Fruit fly (Drosophila melanogaster) whole organism, adult: ENCODE data around the gene Dlip2.

Experiments used
- CG11617 ChIP-seq: fragments of 200-800 bp; sonication (Bioruptor generic); optimal IDR thresholded peaks from 2 replicates; lab custom pipeline; 2017; ENCODE audit warnings: mild to moderate bottlenecking, missing biosample characterization, missing genetic modification reagents, missing genetic modification characterization
- CG12768 ChIP-seq: fragments of 200-800 bp; sonication (Bioruptor generic); optimal IDR thresholded peaks from 2 replicates; lab custom pipeline; 2017; ENCODE audit warnings: missing biosample characterization, missing genetic modification characterization, mild to moderate bottlenecking, moderate library complexity, missing genetic modification reagents
- CG14711 ChIP-seq: fragments of 200-800 bp; sonication (Bioruptor generic); optimal IDR thresholded peaks from 2 replicates; lab custom pipeline; 2018; ENCODE audit warnings: missing biosample characterization, mild to moderate bottlenecking, missing genetic modification characterization, moderate library complexity
- CG1620 ChIP-seq: fragments of 200-800 bp; sonication (Bioruptor generic); optimal IDR thresholded peaks from 2 replicates; lab custom pipeline; 2016; ENCODE audit warnings: missing biosample characterization, missing genetic modification characterization
- CG33017 ChIP-seq: fragments of 200-800 bp; sonication (Bioruptor generic); optimal IDR thresholded peaks from 2 replicates; lab custom pipeline; 2018; ENCODE audit warnings: missing biosample characterization, mild to moderate bottlenecking, missing genetic modification characterization, moderate library complexity
- CG5204 ChIP-seq: fragments of 200-800 bp; sonication (Bioruptor generic); optimal IDR thresholded peaks from 2 replicates; lab custom pipeline; 2016; ENCODE audit warnings: missing biosample characterization, missing genetic modification characterization
- CG7045 ChIP-seq: fragments of 200-800 bp; sonication (Bioruptor generic); optimal IDR thresholded peaks from 2 replicates; lab custom pipeline; 2017; ENCODE audit warnings: missing biosample characterization, mild to moderate bottlenecking, missing genetic modification characterization
- CG7101 ChIP-seq: fragments of 200-800 bp; sonication (Bioruptor generic); optimal IDR thresholded peaks from 2 replicates; lab custom pipeline; 2018; ENCODE audit warnings: missing biosample characterization, mild to moderate bottlenecking, missing genetic modification characterization, moderate library complexity
- Clk ChIP-seq: fragments of 200-800 bp; sonication (Bioruptor generic); optimal IDR thresholded peaks from 2 replicates; lab custom pipeline; 2017; ENCODE audit warnings: missing biosample characterization, missing genetic modification characterization
- Crg-1 ChIP-seq: fragments of 200-800 bp; sonication (Bioruptor generic); optimal IDR thresholded peaks from 2 replicates; lab custom pipeline; 2016; ENCODE audit warnings: missing biosample characterization, missing genetic modification characterization
- Hr96 ChIP-seq: fragments of 200-800 bp; sonication (Bioruptor generic); optimal IDR thresholded peaks from 2 replicates; lab custom pipeline; 2016; ENCODE audit warnings: missing biosample characterization, missing genetic modification characterization
- Mnt ChIP-seq: fragments of 200-800 bp; sonication (Bioruptor generic); optimal IDR thresholded peaks from 2 replicates; lab custom pipeline; 2016; ENCODE audit warnings: missing biosample characterization, mild to moderate bottlenecking, missing genetic modification characterization
- bab1 ChIP-seq: fragments of 200-800 bp; sonication (Bioruptor generic); optimal IDR thresholded peaks from 3 replicates; lab custom pipeline; 2019; ENCODE audit warnings: missing biosample characterization, mild to moderate bottlenecking, missing genetic modification characterization, moderate library complexity
- cic ChIP-seq: fragments of 200-800 bp; sonication (Bioruptor generic); optimal IDR thresholded peaks from 2 replicates; lab custom pipeline; 2017; ENCODE audit warnings: missing biosample characterization, mild to moderate bottlenecking, missing genetic modification characterization, moderate library complexity
- cnc ChIP-seq, 2 experiments: fragments of >200 bp; optimal IDR thresholded peaks; 2 replicates each; lab custom pipeline; 2017
- kay ChIP-seq: fragments of 200-800 bp; sonication (Bioruptor generic); peaks from one replicate; lab custom pipeline; 2016; ENCODE audit warnings: missing biosample characterization, missing genetic modification characterization, borderline replicate concordance
- ovo ChIP-seq: fragments of 200-800 bp; sonication (Bioruptor generic); optimal IDR thresholded peaks from 2 replicates; lab custom pipeline; 2016; ENCODE audit warnings: missing biosample characterization, missing genetic modification characterization
- pad ChIP-seq: fragments of 200-800 bp; sonication (Bioruptor generic); optimal IDR thresholded peaks from 3 replicates; lab custom pipeline; 2017; ENCODE audit warnings: missing biosample characterization, missing genetic modification characterization, mild to moderate bottlenecking, moderate library complexity, missing genetic modification reagents
- tj ChIP-seq: fragments of 200-800 bp; sonication (Bioruptor generic); optimal IDR thresholded peaks from 3 replicates; lab custom pipeline; 2017; ENCODE audit warnings: missing biosample characterization, mild to moderate bottlenecking, missing genetic modification characterization, moderate library complexity
- toe ChIP-seq: fragments of 200-800 bp; sonication (Bioruptor generic); optimal IDR thresholded peaks from 2 replicates; lab custom pipeline; 2016; ENCODE audit warnings: missing biosample characterization, missing genetic modification characterization

Gene Dlip2

dm6 chr3R:4616130-4616529 is 29.3 kb downstream of the Dlip2 start:
- no peak for TF ChIP-seq ovo (GFP tag; lab: Kevin White, UChicago)
- TF ChIP-seq CG7045 (GFP tag; lab: Kevin White, UChicago), result no peak
- TF ChIP-seq cnc (optimal IDR thresholded peaks at IDR 0.05; lab: Kevin White, UChicago), result no peak
- no peak for TF ChIP-seq CG11617 (GFP tag; lab: Kevin White, UChicago)
- no peak for TF ChIP-seq tj

dm6 chr3R:4612570-4612969 is 32.9 kb downstream of the Dlip2 start, which contains the start of gene 5-HT2A:
Gene 5-HT2A, plus strand, starts transcription at chr3R:4612870.
- TF ChIP-seq toe (no peak), ovo (GFP tag; lab: Kevin White, UChicago) (no peak), CG12768 (GFP tag; lab: Kevin White, UChicago) (no peak), Hr96 (GFP tag; lab: Kevin White, UChicago) (no peak), CG5204 (GFP tag; lab: Kevin White, UChicago) (no peak), pad (GFP tag; lab: Kevin White, UChicago) (no peak), Mnt (GFP tag; lab: Kevin White, UChicago) (no peak), bab1 (GFP tag; lab: Kevin White, UChicago) (no peak), CG1620 (GFP tag; lab: Kevin White, UChicago) (no peak), tj (no peak), CG14711 (no peak)

- TF ChIP-seq ovo (GFP tag; lab: Kevin White, UChicago) (no peak), Clk (no peak), CG1620 (GFP tag; lab: Kevin White, UChicago) (no peak), CG11617 (GFP tag; lab: Kevin White, UChicago) (no peak), CG7101 (tag; lab: Kevin White, UChicago) (no peak), kay (GFP tag; lab: Kevin White, UChicago) (no peak), CG33017 (tag; lab: Kevin White, UChicago) (no peak), Mnt (GFP tag; lab: Kevin White, UChicago) (no peak), tj (no peak), CG14711 (no peak), cic (GFP tag; lab: Kevin White, UChicago) (no peak), Hr96 (GFP tag; lab: Kevin White, UChicago) (no peak), cnc (optimal IDR thresholded peaks at IDR 0.05; lab: Kevin White, UChicago) (no peak), pad (GFP tag; lab: Kevin White, UChicago) (no peak), Crg-1 (GFP tag; lab: Kevin White, UChicago) (no peak), toe (no peak), CG12768 (GFP tag; lab: Kevin White, UChicago) (no peak)
Measured at dm6 chr3R:4601887-4602531, 43.4 kb downstream of the Dlip2 start.

- TF ChIP-seq CG7101 (tag; lab: Kevin White, UChicago) (no peak), CG1620 (GFP tag; lab: Kevin White, UChicago) (no peak), kay (GFP tag; lab: Kevin White, UChicago) (no peak), CG7045 (GFP tag; lab: Kevin White, UChicago) (no peak)
Measured at dm6 chr3R:4599624-4600023, 45.8 kb downstream of the Dlip2 start.
